Worm (Caenorhabditis elegans): ENCODE data around the gene Y55D9A.2.

Y55D9A.2 gene

ce11 chrIV:12621483-12622078, 16.4 kb upstream of the Y55D9A.2 start:
- TF ChIP-seq rnt-1 (tag; optimal IDR thresholded peaks at IDR 0.05) (peak; percentile 21), zip-5 (tag; optimal IDR thresholded peaks at IDR 0.05) (peak; percentile 55), lim-6 (tag; optimal IDR thresholded peaks at IDR 0.05) (peak; percentile 59), ets-4 (tag; optimal IDR thresholded peaks at IDR 0.05) (peak; percentile 49), tbx-2 (tag; optimal IDR thresholded peaks at IDR 0.05) (peak; percentile 31), ceh-31 (tag; optimal IDR thresholded peaks at IDR 0.05) (peak; percentile 88), dmd-4 (tag; optimal IDR thresholded peaks at IDR 0.05; ENCODE audit: borderline replicate concordance) (peak; percentile 17), fax-1 (tag; optimal IDR thresholded peaks at IDR 0.05) (peak; percentile 21), C08G9.2 (tag; optimal IDR thresholded peaks at IDR 0.05) (peak; percentile 54), ceh-14 (tag; optimal IDR thresholded peaks at IDR 0.05) (peak; percentile 35), unc-42 (tag; optimal IDR thresholded peaks at IDR 0.05) (peak; percentile 12), ceh-18 (tag; optimal IDR thresholded peaks at IDR 0.05) (peak; percentile 3), ceh-2 (tag; optimal IDR thresholded peaks at IDR 0.05) (peak; percentile 50)

ce11 chrIV:12620921-12621320, 15.7 kb upstream of the Y55D9A.2 start:
- peak; percentile 65 for TF ChIP-seq unc-55 (GFP tag; optimal IDR thresholded peaks at IDR 0.05)
- no peak for TF ChIP-seq fkh-6 (tag; optimal IDR thresholded peaks at IDR 0.05)

ce11 chrIV:12618877-12619276, 13.6 kb upstream of the Y55D9A.2 start:
- TF ChIP-seq pax-1 (tag; optimal IDR thresholded peaks at IDR 0.05) = no peak
- TF ChIP-seq pat-9 (tag; optimal IDR thresholded peaks at IDR 0.05) = no peak
- TF ChIP-seq ztf-16 (tag; optimal IDR thresholded peaks at IDR 0.05) = no peak
- no peak for TF ChIP-seq hlh-8 (tag; optimal IDR thresholded peaks at IDR 0.05)
- no peak for TF ChIP-seq madf-2 (tag; optimal IDR thresholded peaks at IDR 0.05)
- TF ChIP-seq sox-2 (GFP tag; IDR thresholded peaks at IDR 0.05) = peak; percentile 77
- TF ChIP-seq Y22D7AL.16 (tag; optimal IDR thresholded peaks at IDR 0.05) = no peak
- TF ChIP-seq elt-4 (tag; optimal IDR thresholded peaks at IDR 0.05) = no peak

- no peak for TF ChIP-seq mec-3 (tag; optimal IDR thresholded peaks at IDR 0.05; ENCODE audit: borderline replicate concordance)
- no peak for TF ChIP-seq ceh-22 (tag; optimal IDR thresholded peaks at IDR 0.05)
- no peak for TF ChIP-seq ceh-31 (tag; optimal IDR thresholded peaks at IDR 0.05)
- no peak for TF ChIP-seq hlh-8 (tag; optimal IDR thresholded peaks at IDR 0.05)
- TF ChIP-seq pax-1 (tag; optimal IDR thresholded peaks at IDR 0.05) = no peak
Measured at ce11 chrIV:12617934-12618333, 12.7 kb upstream of the Y55D9A.2 start.

- TF ChIP-seq ceh-19 (GFP tag; optimal IDR thresholded peaks at IDR 0.05) (no peak), unc-42 (tag; optimal IDR thresholded peaks at IDR 0.05) (no peak), lim-6 (tag; optimal IDR thresholded peaks at IDR 0.05) (no peak), che-1 (tag; optimal IDR thresholded peaks at IDR 0.05) (peak; percentile 0), rnt-1 (tag; optimal IDR thresholded peaks at IDR 0.05) (no peak), ahr-1 (tag; optimal IDR thresholded peaks at IDR 0.05) (no peak), npax-4 (tag; optimal IDR thresholded peaks at IDR 0.05) (no peak), zip-5 (tag; optimal IDR thresholded peaks at IDR 0.05) (peak; percentile 4), nfya-1 (tag; optimal IDR thresholded peaks at IDR 0.05) (peak; percentile 99), ceh-48 (tag; optimal IDR thresholded peaks at IDR 0.05) (peak; percentile 72), unc-55 (GFP tag; optimal IDR thresholded peaks at IDR 0.05) (peak; percentile 45)
Measured at ce11 chrIV:12616943-12617689, 11.9 kb upstream of the Y55D9A.2 start.

Data from whole organism, late embryonic.